Worm (Caenorhabditis elegans): Measurements from ENCODE around the gene eif-1.

eif-1 gene

DNA sequence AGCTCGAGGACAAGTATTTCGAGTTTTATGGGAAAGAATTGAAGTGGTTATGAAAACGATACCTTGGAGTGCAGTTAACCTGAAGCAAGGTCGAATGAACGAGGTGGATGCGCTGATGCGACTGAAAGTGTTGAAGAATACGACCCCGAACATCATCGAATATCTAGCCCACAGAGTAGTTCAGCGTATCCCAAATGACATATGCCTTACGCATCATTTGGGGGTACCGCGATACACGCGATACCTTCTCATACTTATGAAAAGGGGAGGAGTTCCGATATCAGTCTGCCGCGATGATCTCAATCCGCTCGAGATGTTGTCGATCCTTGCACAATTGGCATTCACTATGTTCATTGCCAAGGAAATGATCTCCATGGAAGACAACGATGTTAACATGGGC, 3.6 kb downstream of the eif-1 start, which contains the start of gene T27F7.12:
Gene T27F7.12 (plus strand): TSS at position 301 of the 400 bp plus-strand sequence.
- TF ChIP-seq unc-39 (tag; optimal IDR thresholded peaks at IDR 0.05) = no peak
- no peak for TF ChIP-seq elt-3 (tag; optimal IDR thresholded peaks at IDR 0.05)
- TF ChIP-seq fos-1 (tag; optimal IDR thresholded peaks at IDR 0.05) = no peak
- no peak for TF ChIP-seq sem-4 (tag; optimal IDR thresholded peaks at IDR 0.05)
- TF ChIP-seq lin-11 (tag; optimal IDR thresholded peaks at IDR 0.05) = no peak
- TF ChIP-seq unc-62 (GFP tag; optimal IDR thresholded peaks at IDR 0.05) = no peak
- TF ChIP-seq ceh-82 (tag; optimal IDR thresholded peaks at IDR 0.05) = no peak
- no peak for TF ChIP-seq sma-3 (GFP tag; optimal IDR thresholded peaks at IDR 0.05)
- no peak for TF ChIP-seq mab-5 (tag; optimal IDR thresholded peaks at IDR 0.05)
- no peak for TF ChIP-seq sma-9 (GFP tag; optimal IDR thresholded peaks at IDR 0.05)
- TF ChIP-seq sma-9 (tag; optimal IDR thresholded peaks at IDR 0.05) = no peak
- TF ChIP-seq snpc-4 (tag; optimal IDR thresholded peaks at IDR 0.05) = no peak
- no peak for TF ChIP-seq C34F6.9 (tag; optimal IDR thresholded peaks at IDR 0.05)

DNA sequence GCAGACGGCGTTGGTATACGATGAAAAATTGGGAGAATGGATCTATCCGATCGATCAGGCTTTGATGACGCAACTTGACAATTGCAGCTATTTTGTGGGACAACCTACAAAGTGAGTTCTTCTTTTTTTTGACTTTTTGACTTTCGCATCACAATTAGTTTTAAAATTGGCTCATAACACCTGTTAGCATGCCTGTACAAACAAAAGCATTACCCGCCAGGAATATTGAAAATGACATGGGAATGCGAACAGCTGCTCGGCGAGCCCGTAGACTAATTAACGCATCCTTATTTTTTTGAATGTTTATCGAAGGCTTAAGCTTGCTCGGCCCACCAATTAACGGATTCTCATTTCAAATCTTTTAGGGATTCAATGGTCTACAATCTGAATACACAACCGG, 6.1 kb downstream of the eif-1 start:
- TF ChIP-seq ztf-4 (tag; optimal IDR thresholded peaks at IDR 0.05) (no peak), ceh-16 (tag; optimal IDR thresholded peaks at IDR 0.05) (no peak), nhr-21 (tag; optimal IDR thresholded peaks at IDR 0.05) (no peak), mdl-1 (tag; optimal IDR thresholded peaks at IDR 0.05) (no peak), egl-27 (tag; optimal IDR thresholded peaks at IDR 0.05) (no peak)

DNA sequence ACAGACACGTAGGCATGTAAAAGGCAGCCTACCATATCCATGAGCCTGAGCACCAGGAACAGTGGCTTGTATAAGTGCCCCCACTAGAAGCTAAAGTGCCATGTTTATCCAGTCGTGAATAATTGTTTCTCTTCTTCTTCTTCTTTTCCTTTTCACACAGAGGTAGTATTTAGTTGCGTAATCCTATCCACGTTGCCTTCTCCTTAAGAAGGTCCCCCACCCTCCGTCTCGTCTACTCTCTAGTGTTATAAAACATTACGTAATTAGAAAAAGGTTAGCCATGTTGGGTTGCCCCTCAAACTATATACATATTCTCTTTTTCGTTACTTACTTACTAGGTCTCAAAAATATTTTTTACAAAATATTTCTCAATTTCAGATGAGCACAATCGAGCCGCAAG, 6.7 kb downstream of the eif-1 start:
- no peak for TF ChIP-seq ztf-4 (tag; optimal IDR thresholded peaks at IDR 0.05)

DNA sequence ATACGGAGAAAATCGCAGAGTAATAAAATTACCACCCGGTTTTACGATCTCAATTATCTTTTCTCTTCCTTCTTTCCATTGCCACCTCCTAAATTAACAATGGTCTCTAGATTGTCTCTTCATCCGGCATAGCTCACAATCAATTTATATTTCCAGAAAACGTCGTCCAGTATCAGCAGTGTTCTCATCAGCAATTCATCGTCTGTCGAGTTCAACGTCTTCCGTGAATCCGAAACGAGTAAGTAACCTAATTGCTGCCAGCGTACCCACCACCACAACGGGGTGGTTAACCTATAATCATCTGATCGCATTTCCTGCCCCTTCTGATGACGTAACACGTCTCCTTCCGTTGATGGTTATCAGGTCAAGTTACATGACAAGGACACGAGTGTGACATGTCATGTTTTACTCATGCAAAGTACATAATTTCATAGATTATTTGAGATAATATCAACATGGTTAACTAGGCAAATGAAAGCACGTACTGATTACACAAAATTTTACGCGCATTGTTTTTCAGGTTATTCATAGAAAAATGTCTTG, 7.3 kb downstream of the eif-1 start:
- no peak for TF ChIP-seq ZK546.5 (tag; optimal IDR thresholded peaks at IDR 0.05)
- TF ChIP-seq ceh-16 (tag; optimal IDR thresholded peaks at IDR 0.05) = peak; percentile 58
- no peak for TF ChIP-seq ztf-1 (GFP tag; conservative IDR thresholded peaks at IDR 0.05)
- no peak for TF ChIP-seq lin-13 (GFP tag; optimal IDR thresholded peaks at IDR 0.05)
- TF ChIP-seq nhr-129 (tag; optimal IDR thresholded peaks at IDR 0.05) = peak; percentile 40
- no peak for TF ChIP-seq lin-39 (tag; optimal IDR thresholded peaks at IDR 0.05)
- no peak for TF ChIP-seq dmd-4 (tag; optimal IDR thresholded peaks at IDR 0.05)
- no peak for TF ChIP-seq Y55F3AM.14 (GFP tag; optimal IDR thresholded peaks at IDR 0.05)
- no peak for TF ChIP-seq alr-1 (tag; optimal IDR thresholded peaks at IDR 0.05)
- TF ChIP-seq nhr-10 (tag; optimal IDR thresholded peaks at IDR 0.05) = no peak
- TF ChIP-seq nhr-25 (tag; optimal IDR thresholded peaks at IDR 0.05) = peak; percentile 32
- peak; percentile 49 for TF ChIP-seq sma-9 (GFP tag; optimal IDR thresholded peaks at IDR 0.05)
- no peak for TF ChIP-seq sma-9 (tag; optimal IDR thresholded peaks at IDR 0.05)
- no peak for TF ChIP-seq R02D3.7 (tag; optimal IDR thresholded peaks at IDR 0.05)

DNA sequence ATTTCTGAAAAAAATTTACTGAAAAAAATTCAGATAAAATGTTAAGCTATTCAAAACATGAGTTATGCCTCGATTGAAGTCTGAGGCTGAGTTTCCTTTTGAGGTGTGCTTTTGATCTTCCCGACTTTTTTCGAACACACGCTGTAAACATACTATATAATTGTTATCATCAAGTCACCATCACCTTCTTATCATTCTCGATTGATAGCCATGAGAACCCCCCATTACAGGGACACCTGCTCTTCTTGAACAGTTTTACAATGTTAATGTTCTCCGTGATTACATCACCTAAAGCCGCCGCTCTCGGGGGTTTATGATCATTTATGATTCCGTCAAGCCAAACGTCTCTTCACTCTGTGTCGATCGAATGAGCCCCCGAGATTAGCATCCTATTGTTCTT, 9.2 kb downstream of the eif-1 start:
- no peak for TF ChIP-seq sem-4 (tag; optimal IDR thresholded peaks at IDR 0.05)
- TF ChIP-seq egl-27 (tag; optimal IDR thresholded peaks at IDR 0.05) = no peak
- TF ChIP-seq elt-1 (tag; optimal IDR thresholded peaks at IDR 0.05) = no peak
- no peak for TF ChIP-seq alr-1 (tag; optimal IDR thresholded peaks at IDR 0.05)
- TF ChIP-seq lin-13 (GFP tag; optimal IDR thresholded peaks at IDR 0.05) = no peak
- TF ChIP-seq nhr-23 (tag; optimal IDR thresholded peaks at IDR 0.05) = no peak
- no peak for TF ChIP-seq unc-55 (GFP tag; optimal IDR thresholded peaks at IDR 0.05)
- TF ChIP-seq nhr-21 (tag; optimal IDR thresholded peaks at IDR 0.05) = no peak
- no peak for TF ChIP-seq nhr-10 (tag; optimal IDR thresholded peaks at IDR 0.05)
- TF ChIP-seq aly-2 (tag; optimal IDR thresholded peaks at IDR 0.05) = no peak
- TF ChIP-seq skn-1 (tag; optimal IDR thresholded peaks at IDR 0.05) = no peak
- no peak for TF ChIP-seq nhr-237 (tag; optimal IDR thresholded peaks at IDR 0.05)
- no peak for TF ChIP-seq mab-5 (tag; optimal IDR thresholded peaks at IDR 0.05)
